Worm (Caenorhabditis elegans) whole organism, L1 larva: ENCODE results near the gene pelo-1.

Experiments
- F16B12.6 ChIP-seq: fragments of 150-350 bp; optimal IDR thresholded peaks from 2 replicates; lab custom pipeline; 2014; ENCODE audit warnings: missing biosample characterization, missing genetic modification characterization
- alr-1 ChIP-seq: fragments of 200-800 bp; sonication (Bioruptor generic); optimal IDR thresholded peaks from 2 replicates; lab custom pipeline; 2018; ENCODE audit warnings: borderline replicate concordance, mild to moderate bottlenecking, missing genetic modification characterization, missing compliant biosample characterization
- aly-2 ChIP-seq: fragments of 150-350 bp; optimal IDR thresholded peaks from 2 replicates; lab custom pipeline; 2014; ENCODE audit warnings: missing biosample characterization, missing genetic modification characterization
- ama-1 ChIP-seq: fragments of 150-350 bp; optimal IDR thresholded peaks from 2 replicates; lab custom pipeline; 2014
- blmp-1 ChIP-seq: fragments of 150-350 bp; optimal IDR thresholded peaks from 2 replicates; lab custom pipeline; 2014; ENCODE audit warnings: missing biosample characterization, missing genetic modification characterization
- ceh-63 ChIP-seq: fragments of 200-800 bp; sonication (Bioruptor generic); optimal IDR thresholded peaks from 2 replicates; lab custom pipeline; 2018; ENCODE audit warnings: mild to moderate bottlenecking, missing genetic modification characterization, missing compliant biosample characterization
- ceh-8 ChIP-seq: fragments of 200-800 bp; sonication (Bioruptor generic); optimal IDR thresholded peaks from 2 replicates; lab custom pipeline; 2018; ENCODE audit warnings: mild to moderate bottlenecking, missing genetic modification characterization, moderate library complexity, missing compliant biosample characterization
- ceh-90 ChIP-seq: sonication (generic microtip); optimal IDR thresholded peaks from 2 replicates; lab custom pipeline; 2016; ENCODE audit warnings: missing genetic modification characterization, missing compliant biosample characterization
- ces-1 ChIP-seq: fragments of 150-350 bp; optimal IDR thresholded peaks from 2 replicates; lab custom pipeline; 2014; ENCODE audit warnings: missing biosample characterization, missing genetic modification reagents, missing genetic modification characterization
- dsc-1 ChIP-seq: sonication (generic microtip); optimal IDR thresholded peaks from 2 replicates; lab custom pipeline; 2016; ENCODE audit warnings: mild to moderate bottlenecking, missing genetic modification characterization, missing compliant biosample characterization
- efl-1 ChIP-seq, 4 experiments: fragments of 150-350 bp; optimal IDR thresholded peaks in 3 of 4; peaks in 1 of 4; 1 replicate in 1 of 4; 2 replicates in 3 of 4; lab custom pipeline; 2014; ENCODE audit warnings: missing biosample characterization in 2 of 4, missing genetic modification characterization in 2 of 4, missing genetic modification reagents in 2 of 4
- efl-3 ChIP-seq: fragments of 200-800 bp; sonication (Bioruptor generic); optimal IDR thresholded peaks from 2 replicates; lab custom pipeline; 2018; ENCODE audit warnings: mild to moderate bottlenecking, missing genetic modification characterization, missing compliant biosample characterization
- egl-27 ChIP-seq, 2 experiments: fragments of 150-350 bp in 1 of 2; sonication (generic microtip); optimal IDR thresholded peaks; 3 replicates each; lab custom pipeline; 2017 to 2018; ENCODE audit warnings: missing biosample characterization in 2 of 2, missing genetic modification characterization in 2 of 2, missing genetic modification reagents in 2 of 2
- elt-3 ChIP-seq, 6 experiments: fragments of 150-350 bp in 1 of 6; sonication (generic microtip); optimal IDR thresholded peaks; 2 replicates each; lab custom pipeline; 2017 to 2018; ENCODE audit warnings: missing biosample characterization in 6 of 6, missing genetic modification characterization in 6 of 6, inconsistent platforms in 1 of 6
- fkh-8 ChIP-seq: sonication (generic microtip); optimal IDR thresholded peaks from 2 replicates; lab custom pipeline; 2016; ENCODE audit warnings: mild to moderate bottlenecking, missing genetic modification characterization, missing compliant biosample characterization
- hlh-4 ChIP-seq: sonication (generic microtip); optimal IDR thresholded peaks from 2 replicates; lab custom pipeline; 2016; ENCODE audit warnings: mild to moderate bottlenecking, missing genetic modification characterization, missing compliant biosample characterization
- irx-1 ChIP-seq: sonication (generic microtip); optimal IDR thresholded peaks from 2 replicates; lab custom pipeline; 2016; ENCODE audit warnings: missing genetic modification characterization, missing compliant biosample characterization
- isw-1 ChIP-seq: fragments of 200-800 bp; sonication (Bioruptor generic); IDR thresholded peaks from 2 replicates; pipeline ENCODE4 v1.3.6; 2022; ENCODE audit warnings: missing genetic modification characterization, missing compliant biosample characterization
- jun-1 ChIP-seq: fragments of 150-350 bp; optimal IDR thresholded peaks from 2 replicates; lab custom pipeline; 2014; ENCODE audit warnings: missing biosample characterization, missing genetic modification reagents, missing genetic modification characterization
- lin-13 ChIP-seq: fragments of 150-350 bp; optimal IDR thresholded peaks from 2 replicates; lab custom pipeline; 2014; ENCODE audit warnings: missing biosample characterization, missing genetic modification reagents, missing genetic modification characterization
- lin-14 ChIP-seq: fragments of 200-800 bp; sonication (Bioruptor generic); optimal IDR thresholded peaks from 2 replicates; lab custom pipeline; 2018; ENCODE audit warnings: mild to moderate bottlenecking, missing genetic modification characterization, moderate library complexity, missing compliant biosample characterization
- lin-15B ChIP-seq: fragments of 150-350 bp; sonication (generic microtip); optimal IDR thresholded peaks from 3 replicates; lab custom pipeline; 2014; ENCODE audit warnings: missing biosample characterization, missing genetic modification characterization
- lin-35 ChIP-seq, 2 experiments: fragments of 150-350 bp; optimal IDR thresholded peaks; 2 replicates each; lab custom pipeline; 2014; ENCODE audit warnings: missing biosample characterization in 2 of 2, missing genetic modification characterization in 2 of 2, missing genetic modification reagents in 2 of 2
- lin-39 ChIP-seq: fragments of 150-350 bp; optimal IDR thresholded peaks from 2 replicates; lab custom pipeline; 2014; ENCODE audit warnings: missing biosample characterization, missing genetic modification reagents, missing genetic modification characterization
- lir-3 ChIP-seq: sonication (generic microtip); optimal IDR thresholded peaks from 2 replicates; lab custom pipeline; 2016; ENCODE audit warnings: mild to moderate bottlenecking, missing genetic modification characterization, moderate library complexity, missing compliant biosample characterization; ENCODE audit not compliant: poor library complexity
- mdl-1 ChIP-seq, 2 experiments: fragments of 150-350 bp; optimal IDR thresholded peaks; 2 replicates each; lab custom pipeline; 2014 to 2017; ENCODE audit warnings: missing biosample characterization in 2 of 2, missing genetic modification characterization in 2 of 2, inconsistent platforms in 1 of 2
- mef-2 ChIP-seq: fragments of 150-350 bp; optimal IDR thresholded peaks from 2 replicates; lab custom pipeline; 2014; ENCODE audit warnings: missing biosample characterization, missing genetic modification characterization
- mep-1 ChIP-seq: fragments of 150-350 bp; optimal IDR thresholded peaks from 2 replicates; lab custom pipeline; 2014; ENCODE audit warnings: missing biosample characterization, missing genetic modification characterization
- nhr-11 ChIP-seq: fragments of 150-350 bp; optimal IDR thresholded peaks from 2 replicates; lab custom pipeline; 2014; ENCODE audit warnings: missing biosample characterization, missing genetic modification characterization
- nhr-20 ChIP-seq: sonication (generic microtip); optimal IDR thresholded peaks from 2 replicates; lab custom pipeline; 2016; ENCODE audit warnings: mild to moderate bottlenecking, missing genetic modification characterization, missing compliant biosample characterization
- nhr-237 ChIP-seq: fragments of 150-350 bp; optimal IDR thresholded peaks from 2 replicates; lab custom pipeline; 2014; ENCODE audit warnings: missing biosample characterization, missing genetic modification characterization
- nhr-77 ChIP-seq: fragments of 150-350 bp; optimal IDR thresholded peaks from 2 replicates; lab custom pipeline; 2014; ENCODE audit warnings: missing biosample characterization, missing genetic modification characterization
- nhr-85 ChIP-seq: sonication (generic microtip); peaks from one replicate; lab custom pipeline; 2016; ENCODE audit warnings: missing genetic modification characterization, inconsistent platforms, missing compliant biosample characterization
- nhr-90 ChIP-seq: sonication (generic microtip); optimal IDR thresholded peaks from 2 replicates; lab custom pipeline; 2016; ENCODE audit warnings: mild to moderate bottlenecking, missing genetic modification characterization, missing compliant biosample characterization; ENCODE audit not compliant: poor library complexity
- pag-3 ChIP-seq: sonication (generic microtip); optimal IDR thresholded peaks from 2 replicates; lab custom pipeline; 2017; ENCODE audit warnings: missing genetic modification characterization, mild to moderate bottlenecking, missing compliant biosample characterization, antibody characterized with exemption, borderline replicate concordance; ENCODE audit not compliant: insufficient read depth
- pax-3 ChIP-seq: fragments of 200-800 bp; sonication (Bioruptor generic); optimal IDR thresholded peaks from 2 replicates; lab custom pipeline; 2018; ENCODE audit warnings: mild to moderate bottlenecking, missing genetic modification characterization, moderate library complexity, missing compliant biosample characterization
- pqm-1 ChIP-seq: sonication (generic microtip); optimal IDR thresholded peaks from 3 replicates; lab custom pipeline; 2017; ENCODE audit warnings: missing biosample characterization, missing genetic modification characterization
- skn-1 ChIP-seq: fragments of 150-350 bp; optimal IDR thresholded peaks from 2 replicates; lab custom pipeline; 2014; ENCODE audit warnings: missing biosample characterization, missing genetic modification characterization
- sox-4 ChIP-seq: sonication (generic microtip); optimal IDR thresholded peaks from 2 replicates; lab custom pipeline; 2016; ENCODE audit warnings: missing genetic modification characterization, missing compliant biosample characterization
- tlp-1 ChIP-seq: fragments of 150-350 bp; optimal IDR thresholded peaks from 2 replicates; lab custom pipeline; 2014; ENCODE audit warnings: missing biosample characterization, missing genetic modification characterization
- unc-130 ChIP-seq: fragments of 150-350 bp; optimal IDR thresholded peaks from 2 replicates; lab custom pipeline; 2017; ENCODE audit warnings: missing biosample characterization, missing genetic modification characterization, inconsistent platforms
- unc-30 ChIP-seq: sonication (generic microtip); optimal IDR thresholded peaks from 2 replicates; lab custom pipeline; 2017; ENCODE audit warnings: missing biosample characterization, missing genetic modification characterization
- unc-62 ChIP-seq: fragments of 150-350 bp; optimal IDR thresholded peaks from 2 replicates; lab custom pipeline; 2014; ENCODE audit warnings: missing biosample characterization, missing genetic modification reagents, missing genetic modification characterization
- zip-4 ChIP-seq: fragments of 200-800 bp; sonication (Bioruptor generic); optimal IDR thresholded peaks from 2 replicates; lab custom pipeline; 2018; ENCODE audit warnings: mild to moderate bottlenecking, missing genetic modification characterization, moderate library complexity, missing compliant biosample characterization
- ztf-4 ChIP-seq: fragments of 150-350 bp; optimal IDR thresholded peaks from 2 replicates; lab custom pipeline; 2014; ENCODE audit warnings: missing biosample characterization, missing genetic modification characterization

Gene pelo-1

DNA sequence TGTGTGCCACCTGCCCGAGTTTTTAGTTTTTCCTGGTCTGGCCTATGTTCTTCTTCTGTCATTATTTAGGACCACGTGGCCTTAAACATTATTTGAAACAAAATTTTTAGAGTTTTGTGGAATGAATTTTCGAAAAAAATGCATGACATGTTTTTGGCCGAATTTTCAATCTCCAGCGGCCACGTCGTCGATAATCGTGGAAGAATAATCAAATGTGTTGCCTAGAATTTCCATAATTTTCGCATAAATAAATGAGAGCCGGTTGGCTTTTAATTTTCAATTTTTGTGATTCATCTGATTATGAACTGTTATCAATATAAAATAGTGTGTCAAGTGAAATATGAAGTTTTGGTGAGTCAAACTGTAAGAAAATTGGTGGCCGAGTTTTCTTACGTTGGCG is 43.1 kb downstream of the pelo-1 start, which contains the start of gene C01G12.16:
Gene C01G12.16, plus strand, starts transcription at position 301 of the 400 bp plus-strand sequence.
- no peak for TF ChIP-seq unc-130 (tag; lab: Kevin White, UChicago)
- TF ChIP-seq unc-62 (GFP tag; lab: Kevin White, UChicago), result no peak
- no peak for TF ChIP-seq isw-1 (GFP tag; lab: Robert Waterston, UW)
- no peak for TF ChIP-seq irx-1 (tag; lab: Kevin White, UChicago)
- TF ChIP-seq sox-4 (tag; lab: Kevin White, UChicago), result no peak

DNA sequence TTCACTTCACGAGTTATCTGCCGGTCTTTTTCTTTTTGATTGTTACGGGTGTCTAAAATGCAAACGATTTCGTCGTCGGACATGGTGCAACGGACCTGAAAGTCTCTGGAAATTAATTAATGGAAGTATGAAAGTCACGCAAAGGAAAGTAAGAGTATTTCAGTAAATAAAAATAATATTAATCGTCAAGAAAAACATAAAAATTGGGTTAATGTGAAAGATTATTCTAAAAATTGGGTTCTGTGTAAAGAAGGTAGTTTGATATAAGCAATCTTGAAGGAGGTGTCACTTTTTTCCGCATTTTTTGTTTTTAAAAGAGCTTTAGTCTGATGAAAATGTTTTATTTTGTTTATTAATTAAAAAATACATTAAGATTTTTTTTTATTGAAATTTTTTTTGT is 46.7 kb downstream of the pelo-1 start, which contains the start of gene C16C10.9:
Gene C16C10.9, minus strand, starts transcription at position 101 of the 400 bp plus-strand sequence.
- no peak for TF ChIP-seq skn-1 (tag; lab: Kevin White, UChicago)
- no peak for TF ChIP-seq elt-3 (tag; optimal IDR thresholded peaks at IDR 0.05; lab: Kevin White, UChicago)
- TF ChIP-seq mdl-1 (tag; optimal IDR thresholded peaks at IDR 0.05; lab: Kevin White, UChicago), result no peak
- no peak for TF ChIP-seq egl-27 (tag; optimal IDR thresholded peaks at IDR 0.05; lab: Kevin White, UChicago)
- TF ChIP-seq F16B12.6 (tag; lab: Kevin White, UChicago), result no peak
- TF ChIP-seq efl-3 (GFP tag; lab: Kevin White, UChicago), result no peak
- TF ChIP-seq hlh-4, result no peak
- TF ChIP-seq ceh-8 (GFP tag; lab: Kevin White, UChicago), result no peak
- TF ChIP-seq mef-2 (tag; lab: Kevin White, UChicago), result no peak
- TF ChIP-seq nhr-85 (tag; lab: Kevin White, UChicago), result no peak
- TF ChIP-seq tlp-1 (tag; lab: Kevin White, UChicago), result no peak
- no peak for TF ChIP-seq ces-1 (GFP tag; lab: Kevin White, UChicago)
- no peak for TF ChIP-seq nhr-90
- no peak for TF ChIP-seq pax-3 (tag; lab: Kevin White, UChicago)
- no peak for TF ChIP-seq ceh-90 (tag; lab: Kevin White, UChicago)
- no peak for TF ChIP-seq aly-2 (tag; lab: Kevin White, UChicago)
- TF ChIP-seq lin-35 (GFP tag; optimal IDR thresholded peaks at IDR 0.05; lab: Kevin White, UChicago), result no peak

DNA sequence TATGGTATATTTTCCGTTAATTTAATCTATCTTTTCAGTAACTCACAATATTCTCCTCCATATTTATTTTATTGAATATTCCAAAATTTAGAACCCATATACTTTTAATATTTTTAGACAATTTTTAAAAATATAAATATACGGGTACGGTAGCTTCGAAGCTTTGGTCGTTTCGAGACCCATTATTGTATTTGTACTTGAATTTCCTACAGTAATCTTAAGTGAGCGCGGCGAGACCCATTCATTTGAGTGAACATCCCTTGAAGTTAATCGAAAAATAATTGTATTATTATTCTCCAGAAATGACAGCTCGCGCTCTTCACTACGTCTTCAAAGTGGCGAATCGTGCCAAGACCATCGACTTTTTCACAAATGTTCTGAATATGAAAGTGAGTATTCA is 50.7 kb downstream of the pelo-1 start, which contains the start of gene glod-4:
Gene glod-4, plus strand, starts transcription at position 301 of the 400 bp plus-strand sequence.
- TF ChIP-seq lin-35 (GFP tag; optimal IDR thresholded peaks at IDR 0.05; lab: Kevin White, UChicago) (no peak), egl-27 (tag; optimal IDR thresholded peaks at IDR 0.05; lab: Kevin White, UChicago) (no peak), zip-4 (no peak), nhr-11 (tag; lab: Kevin White, UChicago) (no peak), nhr-237 (no peak), blmp-1 (tag; lab: Kevin White, UChicago) (no peak), pqm-1 (tag; lab: Kevin White, UChicago) (no peak), nhr-20 (tag; lab: Kevin White, UChicago) (no peak), lin-13 (GFP tag; lab: Kevin White, UChicago) (no peak), ceh-63 (GFP tag; lab: Kevin White, UChicago) (no peak), unc-130 (tag; lab: Kevin White, UChicago) (no peak)

DNA sequence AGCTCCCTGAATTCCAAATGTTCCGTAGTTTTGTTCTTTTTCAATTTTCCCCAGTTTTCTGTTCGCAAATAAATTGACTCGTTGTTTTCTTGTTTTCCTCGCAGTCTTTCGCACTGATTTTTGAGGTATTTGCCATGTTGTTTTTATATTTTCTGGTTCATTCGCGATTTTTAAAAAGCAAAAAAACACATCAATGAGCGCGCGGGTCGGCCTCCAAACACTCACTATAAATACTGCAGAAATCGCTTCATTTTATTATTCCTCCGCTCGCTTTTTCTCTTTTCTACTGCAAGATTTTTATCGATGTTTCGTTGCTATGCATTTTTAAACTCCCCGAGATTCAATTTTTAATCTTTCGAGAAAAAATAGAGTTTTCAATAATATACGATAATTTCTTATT is 51.2 kb downstream of the pelo-1 start:
- TF ChIP-seq hlh-4 (no peak), efl-1 (optimal IDR thresholded peaks at IDR 0.05; lab: Kevin White, UChicago) (no peak), efl-1 (GFP tag; optimal IDR thresholded peaks at IDR 0.05 in 1 of 2; lab: Kevin White, UChicago) (peak in 1 of 2 experiments; percentile 62), lin-15B (no peak), ama-1 (peak; percentile 4), ces-1 (GFP tag; lab: Kevin White, UChicago) (no peak)
- TF ChIP-seq, all 84 proteins: peak for 2

DNA sequence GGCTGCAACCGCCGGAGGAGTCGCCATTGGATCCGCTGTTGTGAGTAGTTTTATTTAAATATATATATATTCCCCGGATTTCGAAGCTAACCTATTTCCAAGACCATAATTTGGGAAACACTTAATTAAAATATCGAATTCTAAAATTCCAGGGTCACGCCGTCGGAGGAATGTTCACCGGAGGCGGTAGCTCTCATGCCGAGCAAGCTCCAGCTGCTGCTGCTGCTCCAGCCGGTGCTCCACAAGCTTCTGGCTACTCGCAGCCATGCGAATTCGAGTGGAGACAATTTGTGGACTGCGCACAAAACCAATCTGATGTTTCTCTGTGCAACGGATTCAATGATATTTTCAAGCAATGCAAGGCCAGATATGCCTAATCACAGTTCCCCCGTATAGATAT is 51.7 kb downstream of the pelo-1 start:
- TF ChIP-seq jun-1 (tag; lab: Kevin White, UChicago) (no peak), ztf-4 (tag; lab: Kevin White, UChicago) (no peak), fkh-8 (tag; lab: Kevin White, UChicago) (no peak), alr-1 (tag; lab: Kevin White, UChicago) (no peak), F16B12.6 (tag; lab: Kevin White, UChicago) (no peak), skn-1 (tag; lab: Kevin White, UChicago) (no peak), dsc-1 (no peak), unc-30 (no peak), lin-14 (GFP tag; lab: Kevin White, UChicago) (no peak), elt-3 (tag; optimal IDR thresholded peaks at IDR 0.05; lab: Kevin White, UChicago) (no peak), pag-3 (tag; lab: Kevin White, UChicago) (no peak), pqm-1 (tag; lab: Kevin White, UChicago) (no peak), lin-39 (tag; lab: Kevin White, UChicago) (no peak), lir-3 (tag; lab: Kevin White, UChicago) (no peak), nhr-77 (tag; lab: Kevin White, UChicago) (no peak), mep-1 (tag; lab: Kevin White, UChicago) (no peak), mdl-1 (tag; optimal IDR thresholded peaks at IDR 0.05; lab: Kevin White, UChicago) (no peak)
